Worm (Caenorhabditis elegans): Measurements from ENCODE around the gene drr-2.

DNA sequence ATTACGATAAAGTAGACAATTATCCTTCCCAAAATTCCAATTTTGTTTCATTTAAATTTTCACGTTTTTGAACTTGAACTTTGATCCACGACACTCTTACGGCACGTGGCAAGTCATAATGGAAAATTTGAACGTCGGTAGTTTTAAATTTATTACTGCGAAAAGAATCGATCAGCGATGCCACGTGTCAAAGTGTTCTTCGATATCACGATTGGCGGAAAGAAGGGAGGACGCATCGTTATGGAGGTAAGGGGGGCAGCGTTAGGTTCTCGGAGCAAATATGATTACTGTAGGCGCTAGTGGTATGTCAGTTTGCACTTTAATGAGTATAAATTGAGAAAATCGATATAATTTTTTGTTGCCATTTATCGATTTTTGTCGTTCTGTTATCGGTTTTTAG lies 49.2 kb upstream of the drr-2 start, which contains the start of gene cyn-2:
- no peak for TF ChIP-seq ccch-3 (GFP tag; optimal IDR thresholded peaks at IDR 0.05)
- no peak for TF ChIP-seq hrde-1 (tag; optimal IDR thresholded peaks at IDR 0.05; ENCODE audit: borderline replicate concordance)
- TF ChIP-seq nfya-1 (tag; optimal IDR thresholded peaks at IDR 0.05; ENCODE audit: borderline replicate concordance, insufficient read depth): no peak
- no peak for TF ChIP-seq lin-26 (GFP tag; IDR thresholded peaks at IDR 0.05)
- TF ChIP-seq ztf-28 (GFP tag; IDR thresholded peaks at IDR 0.05): no peak
- no peak for TF ChIP-seq tlf-1 (GFP tag; optimal IDR thresholded peaks at IDR 0.05)
- no peak for TF ChIP-seq him-1 (tag; optimal IDR thresholded peaks at IDR 0.05)
